Fruit fly (Drosophila melanogaster) whole organism, pupa: ENCODE measurements around the gene CG11980.

Experiments
- CG13204 ChIP-seq: fragments of 200-800 bp; sonication (Bioruptor generic); optimal IDR thresholded peaks from 2 replicates; lab custom pipeline; 2018; ENCODE audit warnings: missing biosample characterization, mild to moderate bottlenecking, missing genetic modification characterization, moderate library complexity
- CG4496 ChIP-seq: fragments of 200-800 bp; sonication (Bioruptor generic); IDR thresholded peaks from 3 replicates; pipeline ENCODE4 v1.3.6; 2022; ENCODE audit warnings: missing biosample characterization, missing genetic modification characterization
- CG9948 ChIP-seq: fragments of 200-800 bp; sonication (Bioruptor generic); optimal IDR thresholded peaks from 2 replicates; lab custom pipeline; 2018; ENCODE audit warnings: missing biosample characterization, mild to moderate bottlenecking, missing genetic modification characterization, moderate library complexity
- D1 ChIP-seq: fragments of 200-800 bp; sonication (Bioruptor generic); optimal IDR thresholded peaks from 2 replicates; lab custom pipeline; 2018; ENCODE audit warnings: missing biosample characterization, mild to moderate bottlenecking, missing genetic modification characterization, moderate library complexity
- Pif1A ChIP-seq: fragments of 200-800 bp; sonication (Bioruptor generic); optimal IDR thresholded peaks from 3 replicates; lab custom pipeline; 2016; ENCODE audit warnings: missing biosample characterization, missing genetic modification characterization
- gl ChIP-seq: fragments of 200-800 bp; sonication (Bioruptor generic); optimal IDR thresholded peaks from 2 replicates; lab custom pipeline; 2018; ENCODE audit warnings: missing biosample characterization, mild to moderate bottlenecking, missing genetic modification characterization
- rn ChIP-seq: fragments of 200-800 bp; sonication (Bioruptor generic); IDR thresholded peaks from 2 replicates; pipeline ENCODE4 v1.3.6; 2022; ENCODE audit warnings: missing biosample characterization, missing genetic modification characterization

dm6 chr3R:9013765-9014380, 10.1 kb downstream of the CG11980 start:
- TF ChIP-seq CG4496 (0 out of 3 replicates have a peak, but pooled peaks have one; percentile 29), gl (tag; lab: Kevin White, UChicago) (no peak), Pif1A (GFP tag; lab: Kevin White, UChicago) (no peak), D1 (no peak), CG9948 (no peak), CG13204 (GFP tag; lab: Kevin White, UChicago) (no peak), rn (0 out of 2 replicates have a peak, but pooled peaks have one; percentile 16)
